Worm (Caenorhabditis elegans) whole organism, midembryonic: ENCODE measurements around the gene mlc-4.

Experiments used
- flt-1 ChIP-seq: fragments of 200-800 bp; sonication (Bioruptor generic); IDR thresholded peaks from 2 replicates; pipeline ENCODE4 v1.3.6; 2022; ENCODE audit warnings: missing genetic modification characterization, missing compliant biosample characterization
- ref-1 ChIP-seq: fragments of 200-800 bp; sonication (Bioruptor generic); conservative IDR thresholded peaks from 2 replicates; pipeline ENCODE4 v1.3.6; 2022; ENCODE audit warnings: missing genetic modification reagents, missing genetic modification characterization, missing compliant biosample characterization
- tab-1 ChIP-seq: fragments of 200-800 bp; sonication (Bioruptor generic); IDR thresholded peaks from 2 replicates; pipeline ENCODE4 v1.3.6; 2022; ENCODE audit warnings: missing genetic modification characterization, missing compliant biosample characterization

- no peak for TF ChIP-seq ref-1 (GFP tag; lab: Robert Waterston, UW)
- TF ChIP-seq flt-1: no peak
- TF ChIP-seq tab-1 (GFP tag; lab: Robert Waterston, UW): no peak
Observed at ce11 chrIII:3349061-3349460, 44.5 kb downstream of the mlc-4 start.
